Worm (Caenorhabditis elegans): ENCODE results near the gene vps-22.

- TF ChIP-seq aly-2 (tag; optimal IDR thresholded peaks at IDR 0.05): no peak
- TF ChIP-seq nhr-237 (tag; optimal IDR thresholded peaks at IDR 0.05): no peak
- TF ChIP-seq elt-3 (tag; optimal IDR thresholded peaks at IDR 0.05): no peak
- TF ChIP-seq dmd-4 (tag; optimal IDR thresholded peaks at IDR 0.05): no peak
- TF ChIP-seq lin-13 (GFP tag; optimal IDR thresholded peaks at IDR 0.05): no peak
- no peak for TF ChIP-seq ZK546.5 (tag; optimal IDR thresholded peaks at IDR 0.05)
Measured at ce11 chrIII:4944213-4944612, 18.1 kb downstream of the vps-22 start, which contains the start of gene ntl-9.

Measured in whole organism, L2 larva.